Worm (Caenorhabditis elegans) whole organism, early embryonic: Measurements from ENCODE around the gene R11D1.7.

Experiments used
- B0310.2 ChIP-seq: sonication (generic microtip); optimal IDR thresholded peaks from 2 replicates; lab custom pipeline; 2016; ENCODE audit warnings: mild to moderate bottlenecking, missing genetic modification characterization, missing compliant biosample characterization
- aly-1 ChIP-seq: sonication (generic microtip); optimal IDR thresholded peaks from 2 replicates; lab custom pipeline; 2016; ENCODE audit warnings: missing genetic modification characterization, missing compliant biosample characterization
- ama-1 ChIP-seq: fragments of 150-350 bp; optimal IDR thresholded peaks from 2 replicates; lab custom pipeline; 2014
- ceh-13 ChIP-seq: fragments of 200-800 bp; sonication (Bioruptor generic); optimal IDR thresholded peaks from 2 replicates; lab custom pipeline; 2018; ENCODE audit warnings: mild to moderate bottlenecking, missing genetic modification characterization, missing compliant biosample characterization
- flt-1 ChIP-seq: fragments of 200-800 bp; sonication (Bioruptor generic); IDR thresholded peaks from 2 replicates; pipeline ENCODE4 v1.3.6; 2022; ENCODE audit warnings: missing genetic modification characterization, missing compliant biosample characterization
- hmbx-1 ChIP-seq: sonication (generic microtip); optimal IDR thresholded peaks from 2 replicates; lab custom pipeline; 2016; ENCODE audit warnings: mild to moderate bottlenecking, missing genetic modification characterization, missing compliant biosample characterization
- hmg-4 ChIP-seq: fragments of 200-800 bp; sonication (Bioruptor generic); optimal IDR thresholded peaks from 2 replicates; lab custom pipeline; 2018; ENCODE audit warnings: mild to moderate bottlenecking, missing genetic modification characterization, missing compliant biosample characterization
- scrt-1 ChIP-seq: fragments of 200-800 bp; sonication (Bioruptor generic); IDR thresholded peaks from 2 replicates; pipeline ENCODE4 v1.3.6; 2022; ENCODE audit warnings: missing genetic modification characterization, missing compliant biosample characterization
- sea-1 ChIP-seq: fragments of 200-800 bp; sonication (Bioruptor generic); conservative IDR thresholded peaks from 2 replicates; pipeline ENCODE4 v1.3.6; 2022; ENCODE audit warnings: missing genetic modification characterization, missing compliant biosample characterization
- tbx-11 ChIP-seq: fragments of 200-800 bp; sonication (Bioruptor generic); IDR thresholded peaks from 2 replicates; pipeline ENCODE4 v1.3.6; 2022; ENCODE audit warnings: missing genetic modification characterization, missing compliant biosample characterization
- tra-4 ChIP-seq: sonication (generic microtip); optimal IDR thresholded peaks from 2 replicates; lab custom pipeline; 2017; ENCODE audit warnings: missing genetic modification characterization, missing compliant biosample characterization

DNA sequence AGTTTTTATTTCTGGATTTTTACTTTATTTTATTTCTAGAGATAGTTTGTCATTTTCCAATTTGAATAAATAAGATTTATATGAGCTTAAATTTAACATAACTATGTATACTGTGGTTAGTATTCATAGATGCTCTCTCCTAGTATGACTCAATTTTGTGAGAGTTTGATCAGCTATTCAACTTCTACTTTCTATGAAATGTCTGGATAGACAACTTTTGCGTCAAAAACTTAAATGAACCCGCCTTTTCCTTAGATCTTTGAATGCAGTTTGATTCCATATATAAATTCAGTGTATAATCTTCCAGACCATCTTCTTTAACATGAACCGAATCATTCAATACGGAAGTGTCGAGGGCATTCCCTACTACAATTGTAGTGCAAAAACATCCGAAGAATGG lies 49.1 kb downstream of the R11D1.7 start, which contains the start of gene srt-43:
- TF ChIP-seq aly-1 (tag; lab: Kevin White, UChicago) (no peak), ama-1 (lab: Kevin White, UChicago) (no peak), hmg-4 (GFP tag; lab: Kevin White, UChicago) (no peak), ceh-13 (GFP tag; lab: Kevin White, UChicago) (no peak), hmbx-1 (tag; lab: Kevin White, UChicago) (no peak), B0310.2 (tag; lab: Kevin White, UChicago) (no peak), sea-1 (GFP tag; lab: Robert Waterston, UW) (no peak), tra-4 (tag; lab: Kevin White, UChicago) (no peak), tbx-11 (GFP tag; lab: Robert Waterston, UW) (no peak), scrt-1 (no peak), flt-1 (GFP tag; lab: Robert Waterston, UW) (no peak)
